ENCODE assay signal across 1 fruit fly cellular context in genomic region chr3L:9335711-9336110, dm6.
A peak's percentile ranks its signal among the peaks of the same experiment; 100 is the strongest.
TF ChIP-seq lines count a peak whose summit lies in the region.

No protein-coding gene starts in this region.

TF ChIP-seq in whole organism, embryonic, 481 proteins besides CTCF, POLR2A, EP300 and RAD21 (continued from another document):
- TF ChIP-seq CG10147 (GFP tag; optimal IDR thresholded peaks at IDR 0.05; lab: Kevin White, UChicago) (no peak), chm (GFP tag; IDR thresholded peaks at IDR 0.05; lab: Robert Waterston, UW) (no peak), CG16863 (GFP tag; optimal IDR thresholded peaks at IDR 0.05; lab: Kevin White, UChicago) (no peak), CG1792 (GFP tag; optimal IDR thresholded peaks at IDR 0.05; lab: Kevin White, UChicago) (no peak), CG9437 (GFP tag; optimal IDR thresholded peaks at IDR 0.05; lab: Kevin White, UChicago) (peak; percentile 47), nau (GFP tag; optimal IDR thresholded peaks at IDR 0.05; lab: Kevin White, UChicago) (peak; percentile 29), CG7271 (tag; optimal IDR thresholded peaks at IDR 0.05; lab: Kevin White, UChicago) (no peak), B-H2 (GFP tag; optimal IDR thresholded peaks at IDR 0.05; lab: Kevin White, UChicago) (no peak), esg (GFP tag; conservative IDR thresholded peaks at IDR 0.05; lab: Robert Waterston, UW) (no peak), CG9932 (GFP tag; IDR thresholded peaks at IDR 0.05; lab: Robert Waterston, UW) (peak; percentile 31; the same call in 1 of the 2 replicates), CG12942 (GFP tag; optimal IDR thresholded peaks at IDR 0.05; lab: Kevin White, UChicago) (no peak), Hmr (GFP tag; optimal IDR thresholded peaks at IDR 0.05; lab: Kevin White, UChicago) (no peak), CG8388 (GFP tag; optimal IDR thresholded peaks at IDR 0.05; lab: Kevin White, UChicago) (no peak), vnd (GFP tag; IDR thresholded peaks at IDR 0.05; lab: Robert Waterston, UW; ENCODE audit: partially characterized antibody) (no peak), Max (GFP tag; optimal IDR thresholded peaks at IDR 0.05; lab: Kevin White, UChicago) (no peak), slp2 (GFP tag; optimal IDR thresholded peaks at IDR 0.05; lab: Kevin White, UChicago) (no peak), CG3838 (GFP tag; optimal IDR thresholded peaks at IDR 0.05; lab: Kevin White, UChicago) (no peak), Doc3 (GFP tag; IDR thresholded peaks at IDR 0.05; lab: Robert Waterston, UW; ENCODE audit: partially characterized antibody) (no peak), CG31441 (GFP tag; IDR thresholded peaks at IDR 0.05; lab: Robert Waterston, UW) (no peak), CG3065 (GFP tag; optimal IDR thresholded peaks at IDR 0.05; lab: Kevin White, UChicago) (no peak), klu (GFP tag; IDR thresholded peaks at IDR 0.05; lab: Robert Waterston, UW) (peak; percentile 46; the same call in 1 of the 2 replicates), CG17568 (GFP tag; optimal IDR thresholded peaks at IDR 0.05; lab: Kevin White, UChicago) (no peak), CG5245 (GFP tag; optimal IDR thresholded peaks at IDR 0.05; lab: Kevin White, UChicago) (no peak), CG31388 (GFP tag; optimal IDR thresholded peaks at IDR 0.05; lab: Kevin White, UChicago) (no peak), CG4854 (GFP tag; optimal IDR thresholded peaks at IDR 0.05; lab: Kevin White, UChicago) (no peak), Aef1 (GFP tag; IDR thresholded peaks at IDR 0.05; lab: Robert Waterston, UW) (peak; percentile 80), vvl (GFP tag; IDR thresholded peaks at IDR 0.05; lab: Robert Waterston, UW) (peak; percentile 47; the same call in 1 of the 2 replicates), Eip74EF (GFP tag; optimal IDR thresholded peaks at IDR 0.05; lab: Kevin White, UChicago) (peak in 1 of 2 experiments; percentile 50), CG8290 (GFP tag; optimal IDR thresholded peaks at IDR 0.05; lab: Kevin White, UChicago) (no peak), CG8290 (tag; optimal IDR thresholded peaks at IDR 0.05; lab: Kevin White, UChicago) (peak in 1 of 2 experiments; percentile 23), exex (tag; optimal IDR thresholded peaks at IDR 0.05; lab: Kevin White, UChicago) (peak; percentile 17), Dad (GFP tag; optimal IDR thresholded peaks at IDR 0.05; lab: Kevin White, UChicago) (no peak), CG1233 (GFP tag; optimal IDR thresholded peaks at IDR 0.05; lab: Kevin White, UChicago) (no peak), CG18011 (GFP tag; optimal IDR thresholded peaks at IDR 0.05; lab: Kevin White, UChicago) (no peak), Atf-2 (GFP tag; optimal IDR thresholded peaks at IDR 0.05; lab: Kevin White, UChicago) (no peak), chinmo (GFP tag; IDR thresholded peaks at IDR 0.05; lab: Robert Waterston, UW; ENCODE audit: partially characterized antibody) (peak; percentile 88), Awh (GFP tag; IDR thresholded peaks at IDR 0.05; lab: Robert Waterston, UW) (no peak), lov (optimal IDR thresholded peaks at IDR 0.05; lab: Kevin White, UChicago) (no peak), lov (GFP tag; IDR thresholded peaks at IDR 0.05; lab: Robert Waterston, UW) (no peak), Opbp (GFP tag; IDR thresholded peaks at IDR 0.05; lab: Robert Waterston, UW; ENCODE audit: partially characterized antibody) (no peak), Med (GFP tag; lab: Kevin White, UChicago) (no peak), Adf1 (GFP tag; IDR thresholded peaks at IDR 0.05; lab: Robert Waterston, UW) (no peak; the same call in 1 of the 2 replicates), CG12744 (GFP tag; optimal IDR thresholded peaks at IDR 0.05; lab: Kevin White, UChicago) (no peak), mirr (GFP tag; optimal IDR thresholded peaks at IDR 0.05; lab: Kevin White, UChicago) (peak; percentile 43), CG6272 (GFP tag; IDR thresholded peaks at IDR 0.05; lab: Robert Waterston, UW) (no peak), Drgx (GFP tag; IDR thresholded peaks at IDR 0.05; lab: Robert Waterston, UW) (peak; percentile 60; the same call in 1 of the 2 replicates), Jarid2 (GFP tag; optimal IDR thresholded peaks at IDR 0.05; lab: Kevin White, UChicago) (peak; percentile 3), HmgZ (tag; optimal IDR thresholded peaks at IDR 0.05; lab: Kevin White, UChicago) (peak; percentile 14), Rfx (GFP tag; IDR thresholded peaks at IDR 0.05; lab: Robert Waterston, UW) (no peak), HLH3B (GFP tag; IDR thresholded peaks at IDR 0.05; lab: Robert Waterston, UW) (0 out of 2 replicates have a peak, but pooled peaks have one; percentile 37), slbo (GFP tag; IDR thresholded peaks at IDR 0.05; lab: Robert Waterston, UW) (peak; percentile 50), CG10321 (GFP tag; IDR thresholded peaks at IDR 0.05; lab: Robert Waterston, UW) (peak; percentile 44), CG2889 (GFP tag; IDR thresholded peaks at IDR 0.05; lab: Robert Waterston, UW) (no peak), mld (GFP tag; IDR thresholded peaks at IDR 0.05; lab: Robert Waterston, UW; ENCODE audit: partially characterized antibody) (no peak), nmo (GFP tag; optimal IDR thresholded peaks at IDR 0.05; lab: Kevin White, UChicago) (no peak), CG6175 (GFP tag; IDR thresholded peaks at IDR 0.05; lab: Robert Waterston, UW) (peak; percentile 64; the same call in 1 of the 3 replicates), CG9609 (GFP tag; optimal IDR thresholded peaks at IDR 0.05; lab: Kevin White, UChicago) (no peak), CG8924 (tag; optimal IDR thresholded peaks at IDR 0.05; lab: Kevin White, UChicago) (no peak), pnt (GFP tag; optimal IDR thresholded peaks at IDR 0.05; lab: Kevin White, UChicago) (no peak), C15 (GFP tag; IDR thresholded peaks at IDR 0.05; lab: Robert Waterston, UW) (no peak), zen (tag; optimal IDR thresholded peaks at IDR 0.05; lab: Kevin White, UChicago) (no peak), Bgb (GFP tag; IDR thresholded peaks at IDR 0.05; lab: Robert Waterston, UW; ENCODE audit: partially characterized antibody) (peak; percentile 6; the same call in 1 of the 2 replicates), Gsc (GFP tag; IDR thresholded peaks at IDR 0.05; lab: Robert Waterston, UW) (no peak), salm (tag; optimal IDR thresholded peaks at IDR 0.05; lab: Kevin White, UChicago) (no peak), pb (GFP tag; optimal IDR thresholded peaks at IDR 0.05; lab: Kevin White, UChicago) (no peak), CG12155 (GFP tag; optimal IDR thresholded peaks at IDR 0.05; lab: Kevin White, UChicago) (no peak), nom (GFP tag; optimal IDR thresholded peaks at IDR 0.05; lab: Kevin White, UChicago) (peak; percentile 63), bcd (GFP tag; optimal IDR thresholded peaks at IDR 0.05; lab: Kevin White, UChicago) (no peak), D (optimal IDR thresholded peaks at IDR 0.05; lab: Kevin White, UChicago) (no peak), D (GFP tag; optimal IDR thresholded peaks at IDR 0.05; lab: Kevin White, UChicago) (no peak), Xbp1 (GFP tag; optimal IDR thresholded peaks at IDR 0.05; lab: Kevin White, UChicago) (no peak), Elba2 (GFP tag; optimal IDR thresholded peaks at IDR 0.05; lab: Kevin White, UChicago) (no peak), ttk (GFP tag; IDR thresholded peaks at IDR 0.05; lab: Robert Waterston, UW) (peak; percentile 72), CG15514 (GFP tag; optimal IDR thresholded peaks at IDR 0.05; lab: Kevin White, UChicago) (peak; percentile 7), CG34224 (GFP tag; IDR thresholded peaks at IDR 0.05; lab: Robert Waterston, UW; ENCODE audit: partially characterized antibody) (peak; percentile 12; the same call in 1 of the 3 replicates), CG42726 (GFP tag; IDR thresholded peaks at IDR 0.05; lab: Robert Waterston, UW; ENCODE audit: partially characterized antibody) (no peak), ftz-f1 (GFP tag; optimal IDR thresholded peaks at IDR 0.05; lab: Kevin White, UChicago) (no peak), CG6791 (GFP tag; IDR thresholded peaks at IDR 0.05; lab: Robert Waterston, UW; ENCODE audit: partially characterized antibody) (no peak), hkb (optimal IDR thresholded peaks at IDR 0.05; lab: Kevin White, UChicago) (no peak), hkb (GFP tag; IDR thresholded peaks at IDR 0.05; lab: Robert Waterston, UW) (no peak), caup (GFP tag; optimal IDR thresholded peaks at IDR 0.05; lab: Kevin White, UChicago; ENCODE audit: severe bottlenecking) (peak; percentile 10), CG9215 (GFP tag; IDR thresholded peaks at IDR 0.05; lab: Robert Waterston, UW) (no peak), CG7372 (GFP tag; IDR thresholded peaks at IDR 0.05; lab: Robert Waterston, UW) (peak; percentile 52; the same call in 1 of the 2 replicates)
